Fruit fly (Drosophila melanogaster): ENCODE results near the gene SLIRP1.

Gene SLIRP1

dm6 chrX:21357810-21358671, 38.9 kb upstream of the SLIRP1 start, which contains the start of gene Septin1 (continued):
- no peak for TF ChIP-seq CG10147 (GFP tag; optimal IDR thresholded peaks at IDR 0.05)
- TF ChIP-seq Sox100B (GFP tag; optimal IDR thresholded peaks at IDR 0.05) = no peak
- 0 out of 2 replicates have a peak, but pooled peaks have one; percentile 35 for TF ChIP-seq crol (GFP tag; IDR thresholded peaks at IDR 0.05)
- no peak for TF ChIP-seq E2f1 (GFP tag; IDR thresholded peaks at IDR 0.05)
- no peak for TF ChIP-seq onecut (GFP tag; IDR thresholded peaks at IDR 0.05)
- TF ChIP-seq sc (optimal IDR thresholded peaks at IDR 0.05) = no peak
- TF ChIP-seq sc (GFP tag; optimal IDR thresholded peaks at IDR 0.05) = no peak
- no peak for TF ChIP-seq Atf6 (GFP tag; IDR thresholded peaks at IDR 0.05)
- TF ChIP-seq CG12155 (GFP tag; optimal IDR thresholded peaks at IDR 0.05) = no peak
- no peak for TF ChIP-seq tna (GFP tag; IDR thresholded peaks at IDR 0.05; ENCODE audit: partially characterized antibody)
- TF ChIP-seq Abd-B (GFP tag; optimal IDR thresholded peaks at IDR 0.05) = no peak
- TF ChIP-seq YL-1 (GFP tag; optimal IDR thresholded peaks at IDR 0.05) = peak; percentile 16
- no peak for TF ChIP-seq scrt (GFP tag; optimal IDR thresholded peaks at IDR 0.05)
- TF ChIP-seq CG31441 (GFP tag; IDR thresholded peaks at IDR 0.05) = no peak
- TF ChIP-seq CG4424 (GFP tag; optimal IDR thresholded peaks at IDR 0.05) = no peak
- no peak for TF ChIP-seq Atf-2 (GFP tag; optimal IDR thresholded peaks at IDR 0.05)
- TF ChIP-seq Dip3 (GFP tag; optimal IDR thresholded peaks at IDR 0.05) = no peak
- no peak for TF ChIP-seq gro (GFP tag; optimal IDR thresholded peaks at IDR 0.05)
- no peak for TF ChIP-seq Fer1 (GFP tag; optimal IDR thresholded peaks at IDR 0.05)
- no peak for TF ChIP-seq CG7357 (GFP tag; IDR thresholded peaks at IDR 0.05)
- TF ChIP-seq CG15073 (GFP tag; optimal IDR thresholded peaks at IDR 0.05) = no peak
- no peak for TF ChIP-seq CG31365 (tag; optimal IDR thresholded peaks at IDR 0.05)
- TF ChIP-seq pb (GFP tag; optimal IDR thresholded peaks at IDR 0.05) = no peak
- TF ChIP-seq CG6272 (GFP tag; IDR thresholded peaks at IDR 0.05) = no peak
- TF ChIP-seq CG13296 (GFP tag; optimal IDR thresholded peaks at IDR 0.05) = no peak
- no peak for TF ChIP-seq sens-2 (GFP tag; IDR thresholded peaks at IDR 0.05)
- no peak for TF ChIP-seq Ravus (GFP tag; IDR thresholded peaks at IDR 0.05)
- no peak for TF ChIP-seq Mad (GFP tag; optimal IDR thresholded peaks at IDR 0.05)
- TF ChIP-seq CG9437 (GFP tag; optimal IDR thresholded peaks at IDR 0.05) = peak; percentile 46
- no peak for TF ChIP-seq twi (tag; optimal IDR thresholded peaks at IDR 0.05)
- peak; percentile 9 for TF ChIP-seq Med (GFP tag)
- TF ChIP-seq tgo (GFP tag; IDR thresholded peaks at IDR 0.05) = no peak
- TF ChIP-seq klu (GFP tag; IDR thresholded peaks at IDR 0.05) = no peak
- TF ChIP-seq emc (GFP tag; optimal IDR thresholded peaks at IDR 0.05) = no peak
- no peak for TF ChIP-seq CG17385 (GFP tag; optimal IDR thresholded peaks at IDR 0.05)
- TF ChIP-seq Tbp (GFP tag; optimal IDR thresholded peaks at IDR 0.05) = no peak
- no peak for TF ChIP-seq Sry-δ (GFP tag; optimal IDR thresholded peaks at IDR 0.05)
- no peak for TF ChIP-seq ftz-f1 (GFP tag; optimal IDR thresholded peaks at IDR 0.05)
- TF ChIP-seq CG6813 (GFP tag; optimal IDR thresholded peaks at IDR 0.05) = no peak
- TF ChIP-seq Hr39 (optimal IDR thresholded peaks at IDR 0.05) = no peak
- no peak for TF ChIP-seq CG3065 (GFP tag; optimal IDR thresholded peaks at IDR 0.05)
- TF ChIP-seq CG2712 (tag; optimal IDR thresholded peaks at IDR 0.05) = peak; percentile 29
- no peak for TF ChIP-seq esg (GFP tag; conservative IDR thresholded peaks at IDR 0.05)
- TF ChIP-seq Fer2 (tag; optimal IDR thresholded peaks at IDR 0.05) = no peak
- no peak for TF ChIP-seq CG13424 (tag; optimal IDR thresholded peaks at IDR 0.05)
- no peak for TF ChIP-seq D19B (GFP tag; optimal IDR thresholded peaks at IDR 0.05)
- TF ChIP-seq Lim3 (GFP tag; IDR thresholded peaks at IDR 0.05) = no peak
- TF ChIP-seq TFAM (GFP tag; optimal IDR thresholded peaks at IDR 0.05) = no peak
- TF ChIP-seq ssp (GFP tag; IDR thresholded peaks at IDR 0.05) = no peak
- no peak for TF ChIP-seq org-1 (GFP tag; optimal IDR thresholded peaks at IDR 0.05)
- no peak for TF ChIP-seq luna (GFP tag; optimal IDR thresholded peaks at IDR 0.05)
- no peak for TF ChIP-seq CG4854 (GFP tag; optimal IDR thresholded peaks at IDR 0.05)

Measured in whole organism, embryonic.